Worm (Caenorhabditis elegans) whole organism, dauer: ENCODE results near the gene K10C2.7.

Experiments used
- unc-62 ChIP-seq: sonication (generic microtip); optimal IDR thresholded peaks from 2 replicates; lab custom pipeline; 2017; ENCODE audit warnings: missing biosample characterization, missing genetic modification reagents, missing genetic modification characterization

K10C2.7 gene

DNA sequence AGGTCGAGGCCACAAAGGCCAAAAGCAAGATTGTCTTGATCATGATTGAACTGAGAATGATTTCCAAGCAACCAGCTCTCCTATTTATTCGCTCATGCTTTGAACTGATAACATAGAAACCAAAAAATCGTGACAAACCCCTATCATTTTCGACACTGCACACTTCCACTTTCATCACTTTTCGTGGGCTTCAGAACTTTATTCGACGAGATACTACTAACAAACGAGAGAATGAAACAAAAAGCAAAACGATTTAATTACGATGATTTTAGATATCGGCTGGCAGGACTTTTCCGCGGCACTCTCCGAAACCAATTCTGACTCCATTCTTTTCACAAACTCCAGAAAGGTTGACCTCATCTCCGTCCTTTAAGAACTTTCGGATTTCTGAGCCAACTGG, 3.3 kb upstream of the K10C2.7 start, which contains the start of gene asp-14:
TSS of gene asp-14 (minus strand) at position 101 of the 400 bp plus-strand sequence.
- no peak for TF ChIP-seq unc-62

DNA sequence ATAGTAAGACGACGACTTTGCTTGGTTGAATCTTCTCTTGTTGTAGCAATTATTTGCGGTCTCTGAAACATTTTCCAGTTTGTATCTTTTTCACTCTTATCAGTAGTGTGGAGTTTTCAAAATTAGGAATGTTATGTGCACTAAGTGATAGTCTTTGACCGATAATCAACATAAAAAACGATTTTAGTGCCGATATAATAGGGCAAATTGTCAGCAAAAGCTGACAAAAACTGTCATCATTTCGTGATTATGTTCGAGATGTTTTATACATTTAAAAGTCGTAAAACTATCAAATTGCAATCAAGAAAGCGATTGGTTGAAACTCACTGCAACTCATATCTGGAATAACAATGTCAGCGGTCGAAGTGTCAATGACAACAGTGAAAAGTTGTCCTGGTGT, 2.0 kb upstream of the K10C2.7 start:
- no peak for TF ChIP-seq unc-62

- TF ChIP-seq unc-62: no peak
These were observed 2.8 kb downstream of the K10C2.7 start, which contains the start of gene K10C2.14 for ce11 chrX:6440464-6440863. TSS of gene K10C2.14 (minus strand) at chrX:6440564.

DNA sequence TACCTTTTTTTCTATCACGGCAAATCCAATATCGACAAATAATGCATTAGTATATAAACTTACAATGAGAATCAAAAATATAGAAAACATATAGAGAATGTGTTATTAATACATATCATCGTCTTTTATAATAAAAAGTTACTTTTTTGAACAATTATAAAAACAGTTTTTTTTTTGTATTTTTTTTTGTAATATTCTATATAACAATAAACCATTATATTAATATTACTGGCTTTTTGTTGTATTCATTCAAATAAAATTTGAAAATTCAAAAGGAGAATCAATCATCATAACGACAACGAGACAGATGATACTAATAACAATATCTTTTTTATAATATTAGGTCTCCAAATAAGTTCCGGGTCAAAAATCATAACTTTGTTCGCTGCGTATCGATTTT, 5.7 kb downstream of the K10C2.7 start, which contains the start of gene K10C2.8:
TSS of gene K10C2.8 (minus strand) at position 101 of the 400 bp plus-strand sequence.
- no peak for TF ChIP-seq unc-62

DNA sequence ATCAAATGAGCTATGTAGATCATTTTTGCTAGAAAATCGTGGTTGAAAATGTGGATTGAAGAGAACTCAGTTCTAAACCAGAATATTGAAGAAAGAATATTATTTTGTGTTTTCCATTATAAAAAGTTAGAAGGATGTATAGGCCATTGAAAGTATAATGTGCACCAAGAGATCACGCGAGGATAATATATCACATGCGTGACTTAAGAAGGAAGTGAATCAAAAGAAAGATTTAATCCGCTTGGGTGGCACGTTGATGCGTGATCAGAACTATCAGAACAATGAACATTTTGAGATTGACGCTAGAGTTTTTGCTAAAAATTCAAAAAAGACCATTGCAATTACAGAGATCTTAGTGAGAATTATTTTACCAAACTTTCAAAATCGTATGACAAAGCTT, 7.5 kb downstream of the K10C2.7 start:
- no peak for TF ChIP-seq unc-62

- TF ChIP-seq unc-62: no peak
These were observed 9.6 kb downstream of the K10C2.7 start, which contains the start of gene K10C2.2 for ce11 chrX:6433688-6434087. TSS of gene K10C2.2 (minus strand) at chrX:6433788.

ce11 chrX:6430510-6430909, 12.8 kb downstream of the K10C2.7 start, which contains the start of gene ctsa-2:
TSS of gene ctsa-2 (minus strand) at chrX:6430610.
- no peak for TF ChIP-seq unc-62

DNA sequence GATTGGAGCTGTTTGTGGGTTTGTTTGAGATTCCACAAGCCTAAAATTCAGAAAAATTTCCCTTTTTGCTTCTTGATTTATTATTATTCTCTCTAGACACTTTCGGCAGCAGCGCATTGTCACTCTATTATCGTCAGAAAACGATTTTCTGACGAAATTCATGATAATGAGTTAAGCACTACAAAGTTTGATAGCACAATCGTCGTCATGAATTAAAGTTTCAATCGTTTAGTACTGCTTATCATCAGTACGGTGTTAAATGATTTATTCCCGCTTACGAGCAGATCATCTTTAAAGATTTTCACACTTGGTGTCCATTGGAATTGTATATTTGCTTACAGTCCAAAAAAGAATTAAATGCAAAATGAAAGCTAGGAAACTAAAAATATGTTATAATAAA, 13.7 kb downstream of the K10C2.7 start:
- TF ChIP-seq unc-62: no peak

DNA sequence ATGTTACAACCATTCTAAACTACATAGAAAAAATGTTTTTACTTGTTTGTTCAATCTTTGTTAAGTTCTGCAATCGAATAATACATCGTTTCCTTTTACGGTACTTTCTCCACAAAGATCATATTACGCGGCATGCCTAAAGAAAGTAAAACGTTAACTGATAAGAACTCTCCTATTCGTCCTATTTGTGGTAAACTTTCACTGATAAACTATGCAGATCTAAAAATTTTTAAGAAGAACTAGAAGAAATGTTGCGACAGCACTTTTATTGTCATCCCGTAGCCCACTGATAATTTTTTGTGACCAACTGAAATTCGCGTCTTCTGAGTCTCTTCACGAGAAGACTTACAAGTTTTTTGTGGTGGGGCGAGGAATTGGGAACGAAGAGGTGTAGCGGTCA, 16.1 kb downstream of the K10C2.7 start:
- no peak for TF ChIP-seq unc-62

DNA sequence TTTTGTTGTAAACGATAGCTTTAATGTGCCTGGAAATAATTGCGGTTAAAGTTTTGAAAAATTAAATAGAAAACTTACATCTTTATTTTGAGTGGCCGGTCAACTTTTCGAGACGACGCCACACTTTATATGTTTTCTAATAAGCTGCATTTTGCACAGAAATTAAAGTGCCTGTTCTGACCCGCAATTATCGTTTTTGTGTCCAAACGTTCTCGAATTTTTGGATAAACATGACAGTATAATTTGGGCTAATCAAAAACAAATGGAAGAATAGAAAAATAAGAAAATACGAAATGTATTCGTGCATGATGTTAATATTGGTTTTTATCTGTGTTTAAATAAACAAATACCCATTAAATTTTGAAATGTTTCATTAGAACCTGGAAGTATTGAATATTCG, 22.6 kb downstream of the K10C2.7 start, which contains the start of gene K10C2.12:
TSS of gene K10C2.12 (minus strand) at position 101 of the 400 bp plus-strand sequence.
- TF ChIP-seq unc-62: no peak

- TF ChIP-seq unc-62: no peak
These were observed 24.2 kb downstream of the K10C2.7 start for ce11 chrX:6419113-6419512.

DNA sequence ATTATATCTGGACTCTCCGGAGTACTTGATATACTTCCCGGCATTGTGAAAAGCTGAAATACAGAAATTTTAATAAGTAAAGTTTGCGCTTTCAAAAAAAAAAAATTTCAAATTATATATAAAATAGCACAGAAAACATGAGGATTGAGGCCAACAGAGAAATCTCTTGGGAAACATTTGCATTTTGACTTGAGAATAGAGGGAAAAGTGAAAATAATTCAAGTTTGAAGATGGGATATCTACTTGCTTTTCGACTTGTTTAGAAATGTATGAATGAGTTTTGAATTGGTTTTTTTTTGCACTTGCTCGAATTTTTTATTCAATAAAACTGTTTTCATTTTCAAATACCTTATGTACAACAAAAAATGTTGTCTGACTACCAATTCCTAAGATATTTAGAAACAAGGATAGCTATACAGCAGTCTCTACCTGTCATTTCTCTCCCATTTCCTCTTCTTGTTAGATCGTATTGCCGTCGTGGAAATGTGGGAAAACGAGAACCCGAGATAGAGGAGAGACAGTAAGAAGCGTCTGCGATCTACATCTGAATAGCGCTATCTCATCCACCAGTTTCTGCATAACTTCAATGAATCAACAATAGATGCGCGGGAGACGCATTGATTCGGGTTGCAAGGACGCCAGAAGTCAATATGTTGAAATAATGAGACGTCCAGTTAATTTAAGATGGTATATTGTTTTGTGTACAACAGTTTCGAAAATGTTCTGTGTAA, 26.8 kb downstream of the K10C2.7 start, which contains the start of gene T22E5.6:
TSS of gene T22E5.6 (minus strand) at position 51 of the 731 bp plus-strand sequence.
- TF ChIP-seq unc-62: no peak

- TF ChIP-seq unc-62: no peak
These were observed 29.7 kb downstream of the K10C2.7 start for ce11 chrX:6413583-6413982.

- no peak for TF ChIP-seq unc-62
These were observed 30.7 kb downstream of the K10C2.7 start, which contains the start of gene T22E5.1 for ce11 chrX:6412575-6412974. TSS of gene T22E5.1 (plus strand) at chrX:6412875.

DNA sequence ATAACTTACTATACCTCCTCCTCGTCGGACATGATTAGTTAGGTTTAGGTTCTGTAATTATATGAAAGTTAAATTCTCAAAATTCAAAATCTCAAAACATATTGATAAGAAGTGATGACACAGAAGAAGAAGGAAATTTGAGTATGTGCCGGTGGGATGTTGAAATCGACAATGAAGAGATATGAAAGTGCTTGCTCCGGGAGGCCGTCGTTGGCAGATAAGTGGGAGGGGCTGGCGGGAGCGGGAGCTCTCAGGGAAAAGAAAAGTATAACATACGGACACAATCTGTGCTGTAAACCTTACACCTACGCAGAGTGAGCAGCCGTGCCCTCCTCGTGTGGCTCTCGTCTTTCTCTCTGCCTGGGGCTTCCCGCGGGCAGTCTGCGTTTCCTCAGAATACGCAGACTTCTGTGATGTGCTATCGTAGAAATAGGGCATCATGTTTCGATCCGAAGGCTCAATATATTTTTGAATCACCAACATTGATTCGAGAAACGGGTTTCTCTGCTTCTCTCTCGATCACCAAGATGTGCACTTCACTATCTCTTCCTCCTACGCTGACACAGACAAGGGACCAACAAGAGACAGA, 33.0 kb downstream of the K10C2.7 start, which contains the start of gene mup-2:
TSS of gene mup-2 (minus strand) at position 51 of the 589 bp plus-strand sequence.
- TF ChIP-seq unc-62: no peak

DNA sequence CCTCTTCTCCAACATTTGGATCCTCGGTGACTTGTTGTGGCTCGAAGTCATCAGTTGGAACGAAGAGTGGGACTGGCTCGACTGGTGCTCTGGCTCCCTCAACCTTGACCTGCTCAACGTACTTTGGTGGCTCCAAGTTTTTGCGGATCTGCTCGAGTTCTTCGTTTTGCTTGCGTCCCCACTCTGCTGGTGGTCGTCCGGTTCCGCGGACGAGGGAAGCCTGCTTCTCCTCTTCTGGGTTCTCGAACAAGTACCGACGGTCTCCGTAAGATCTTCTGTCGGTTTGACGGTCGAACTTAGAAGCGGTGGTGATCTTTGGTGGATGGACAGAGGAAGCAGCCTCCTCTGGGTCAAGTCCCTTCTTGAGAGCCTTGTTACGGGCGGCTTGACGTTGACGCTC, 34.6 kb downstream of the K10C2.7 start:
- no peak for TF ChIP-seq unc-62

- TF ChIP-seq unc-62: no peak
These were observed 35.0 kb downstream of the K10C2.7 start for ce11 chrX:6408286-6408685.

DNA sequence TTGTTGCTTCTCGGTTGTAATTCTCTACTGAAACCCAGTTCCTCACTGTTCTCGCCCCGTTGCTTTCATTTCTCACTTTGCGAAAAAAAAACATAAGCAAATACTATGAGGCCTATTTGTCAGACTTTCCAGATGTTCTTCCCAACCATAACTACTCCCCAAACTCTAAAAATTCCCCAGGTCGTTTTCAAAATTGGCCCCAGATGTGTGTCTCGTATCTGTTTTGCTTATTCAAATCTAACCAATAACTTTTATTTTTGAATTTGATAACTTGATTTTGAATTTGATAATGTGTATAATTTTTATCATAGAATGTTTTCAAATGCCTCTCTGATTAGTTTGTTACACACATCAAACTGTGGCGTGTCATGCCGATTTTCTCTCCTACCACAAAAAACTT, 35.5 kb downstream of the K10C2.7 start:
- no peak for TF ChIP-seq unc-62
